Fruit fly (Drosophila melanogaster) whole organism, embryonic: ENCODE data around the gene CG6610.

Source experiments
- Antp ChIP-seq: fragments of 200-800 bp; sonication (Bioruptor generic); optimal IDR thresholded peaks from 3 replicates; lab custom pipeline; 2016; ENCODE audit warnings: missing biosample characterization, missing genetic modification characterization
- CG11085 ChIP-seq: fragments of 200-800 bp; sonication (Bioruptor generic); IDR thresholded peaks from 2 replicates; pipeline ENCODE4 v1.3.6; 2022; ENCODE audit warnings: missing biosample characterization, missing genetic modification characterization
- CG11093 ChIP-seq: fragments of 200-800 bp; sonication (Bioruptor generic); IDR thresholded peaks from 3 replicates; pipeline ENCODE4 v1.3.6; 2022; ENCODE audit warnings: missing biosample characterization, missing genetic modification characterization
- CG12219 ChIP-seq: fragments of 200-800 bp; sonication (Bioruptor generic); optimal IDR thresholded peaks from 3 replicates; lab custom pipeline; 2018; ENCODE audit warnings: missing biosample characterization, mild to moderate bottlenecking, missing genetic modification characterization
- CG12659 ChIP-seq: fragments of 200-800 bp; sonication (Bioruptor generic); optimal IDR thresholded peaks from 3 replicates; lab custom pipeline; 2017; ENCODE audit warnings: mild to moderate bottlenecking, missing biosample characterization, missing genetic modification reagents, missing genetic modification characterization
- CG13894 ChIP-seq: fragments of 200-800 bp; sonication (Bioruptor generic); optimal IDR thresholded peaks from 3 replicates; lab custom pipeline; 2018; ENCODE audit warnings: missing biosample characterization, mild to moderate bottlenecking, missing genetic modification characterization, moderate library complexity
- CG1647 ChIP-seq: fragments of 200-800 bp; sonication (Bioruptor generic); optimal IDR thresholded peaks from 3 replicates; lab custom pipeline; 2016; ENCODE audit warnings: missing biosample characterization, missing genetic modification characterization
- CG17186 ChIP-seq: fragments of 200-800 bp; sonication (Bioruptor generic); optimal IDR thresholded peaks from 3 replicates; lab custom pipeline; 2017; ENCODE audit warnings: missing biosample characterization, missing genetic modification reagents, missing genetic modification characterization
- CG17361 ChIP-seq: fragments of 200-800 bp; sonication (Bioruptor generic); IDR thresholded peaks from 3 replicates; pipeline ENCODE4 v1.3.6; 2022; ENCODE audit warnings: missing biosample characterization, missing genetic modification characterization
- CG18011 ChIP-seq: fragments of 200-800 bp; sonication (Bioruptor generic); optimal IDR thresholded peaks from 2 replicates; lab custom pipeline; 2017; ENCODE audit warnings: missing biosample characterization, missing genetic modification characterization, mild to moderate bottlenecking, moderate library complexity, missing genotype
- CG18262 ChIP-seq: fragments of 200-800 bp; optimal IDR thresholded peaks from 3 replicates; lab custom pipeline; 2019; ENCODE audit warnings: missing biosample characterization, mild to moderate bottlenecking, missing genetic modification characterization, moderate library complexity
- CG30020 ChIP-seq: fragments of 200-800 bp; optimal IDR thresholded peaks from 2 replicates; lab custom pipeline; 2019; ENCODE audit warnings: missing biosample characterization, mild to moderate bottlenecking, missing genetic modification characterization, moderate library complexity
- CG31388 ChIP-seq: fragments of 200-800 bp; sonication (Bioruptor generic); optimal IDR thresholded peaks from 2 replicates; lab custom pipeline; 2016; ENCODE audit warnings: missing biosample characterization, missing genetic modification characterization
- CG32532 ChIP-seq: fragments of 200-800 bp; sonication (Bioruptor generic); IDR thresholded peaks from 2 replicates; pipeline ENCODE4 v1.3.6; 2022; ENCODE audit warnings: missing biosample characterization, missing genetic modification characterization
- CG34422 ChIP-seq: fragments of 200-800 bp; sonication (Bioruptor generic); IDR thresholded peaks from 3 replicates; pipeline ENCODE4 v1.3.6; 2022; ENCODE audit warnings: missing biosample characterization, missing genetic modification characterization
- CG4707 ChIP-seq: fragments of 200-800 bp; sonication (Bioruptor generic); optimal IDR thresholded peaks from 2 replicates; lab custom pipeline; 2018; ENCODE audit warnings: missing biosample characterization, mild to moderate bottlenecking, missing genetic modification characterization, moderate library complexity
- CG6654 ChIP-seq: fragments of 200-800 bp; sonication (Bioruptor generic); optimal IDR thresholded peaks from 2 replicates; lab custom pipeline; 2017; ENCODE audit warnings: missing biosample characterization, mild to moderate bottlenecking, missing genetic modification characterization
- CG7556 ChIP-seq: fragments of 200-800 bp; sonication (Bioruptor generic); optimal IDR thresholded peaks from 2 replicates; lab custom pipeline; 2017; ENCODE audit warnings: missing biosample characterization, mild to moderate bottlenecking, missing genetic modification characterization
- CG7928 ChIP-seq: fragments of 200-800 bp; sonication (Bioruptor generic); optimal IDR thresholded peaks from 2 replicates; lab custom pipeline; 2017; ENCODE audit warnings: missing biosample characterization, mild to moderate bottlenecking, missing genetic modification characterization
- CG8765 ChIP-seq: fragments of 200-800 bp; sonication (Bioruptor generic); IDR thresholded peaks from 2 replicates; pipeline ENCODE4 v1.3.6; 2022; ENCODE audit warnings: missing biosample characterization, missing genetic modification characterization
- CG9727 ChIP-seq: fragments of 200-800 bp; sonication (Bioruptor generic); optimal IDR thresholded peaks from 3 replicates; lab custom pipeline; 2017; ENCODE audit warnings: missing biosample characterization, mild to moderate bottlenecking, missing genetic modification characterization
- CG9797 ChIP-seq: fragments of 200-800 bp; sonication (Bioruptor generic); optimal IDR thresholded peaks from 3 replicates; lab custom pipeline; 2018; ENCODE audit warnings: missing biosample characterization, mild to moderate bottlenecking, missing genetic modification characterization
- Gsc ChIP-seq: fragments of 200-800 bp; sonication (Bioruptor generic); IDR thresholded peaks from 2 replicates; pipeline ENCODE4 v1.3.6; 2022; ENCODE audit warnings: missing biosample characterization, missing genetic modification characterization
- Hmr ChIP-seq: fragments of 200-800 bp; sonication (Bioruptor generic); optimal IDR thresholded peaks from 3 replicates; lab custom pipeline; 2017; ENCODE audit warnings: mild to moderate bottlenecking, missing biosample characterization, missing genetic modification reagents, missing genetic modification characterization
- MBD-R2 ChIP-seq: fragments of 200-800 bp; sonication (Bioruptor generic); IDR thresholded peaks from 2 replicates; pipeline ENCODE4 v1.3.6; 2022; ENCODE audit warnings: missing biosample characterization, missing genetic modification characterization
- Max ChIP-seq: fragments of 200-800 bp; sonication (Bioruptor generic); optimal IDR thresholded peaks from 2 replicates; lab custom pipeline; 2016; ENCODE audit warnings: missing biosample characterization, mild to moderate bottlenecking, missing genetic modification characterization
- Nf-YC ChIP-seq: fragments of 200-800 bp; optimal IDR thresholded peaks from 3 replicates; lab custom pipeline; 2019; ENCODE audit warnings: missing biosample characterization, mild to moderate bottlenecking, missing genetic modification characterization, moderate library complexity
- Poxn ChIP-seq: fragments of 200-800 bp; sonication (Bioruptor generic); IDR thresholded peaks from 2 replicates; pipeline ENCODE4 v1.3.6; 2022; ENCODE audit warnings: missing biosample characterization, missing genetic modification characterization
- Rfx ChIP-seq: fragments of 200-800 bp; sonication (Bioruptor generic); IDR thresholded peaks from 2 replicates; pipeline ENCODE4 v1.3.6; 2022; ENCODE audit warnings: missing biosample characterization, missing genetic modification characterization
- Rx ChIP-seq: fragments of 200-800 bp; sonication (Bioruptor generic); IDR thresholded peaks from 2 replicates; pipeline ENCODE4 v1.3.6; 2022; ENCODE audit warnings: missing biosample characterization, missing genetic modification characterization
- YL-1 ChIP-seq: fragments of 200-800 bp; sonication (Bioruptor generic); optimal IDR thresholded peaks from 3 replicates; lab custom pipeline; 2017; ENCODE audit warnings: missing biosample characterization, mild to moderate bottlenecking, missing genetic modification characterization
- ase ChIP-seq: fragments of 200-800 bp; sonication (Bioruptor generic); IDR thresholded peaks from 3 replicates; pipeline ENCODE4 v1.3.6; 2022; ENCODE audit warnings: missing biosample characterization, missing genetic modification characterization
- bsh ChIP-seq, 2 experiments: fragments of 200-800 bp; sonication (Bioruptor generic); optimal IDR thresholded peaks; 2 replicates each; lab custom pipeline; 2017 to 2018; ENCODE audit warnings: mild to moderate bottlenecking in 2 of 2, missing biosample characterization in 2 of 2, missing genetic modification characterization in 2 of 2, moderate library complexity in 1 of 2
- chif ChIP-seq, 2 experiments: fragments of 200-800 bp; sonication (Bioruptor generic); optimal IDR thresholded peaks; 3 replicates each; lab custom pipeline; 2016; ENCODE audit warnings: missing biosample characterization in 2 of 2, missing genetic modification characterization in 2 of 2
- dysf ChIP-seq: fragments of 200-800 bp; sonication (Bioruptor generic); IDR thresholded peaks from 3 replicates; pipeline ENCODE4 v1.3.6; 2022; ENCODE audit warnings: missing biosample characterization, missing genetic modification characterization
- fd102C ChIP-seq: fragments of 200-800 bp; sonication (Bioruptor generic); optimal IDR thresholded peaks from 2 replicates; lab custom pipeline; 2018; ENCODE audit warnings: missing biosample characterization, mild to moderate bottlenecking, missing genetic modification characterization, moderate library complexity
- ind ChIP-seq: fragments of 200-800 bp; sonication (Bioruptor generic); optimal IDR thresholded peaks from 3 replicates; lab custom pipeline; 2016; ENCODE audit warnings: missing biosample characterization, missing genetic modification characterization
- insv ChIP-seq, 2 experiments: fragments of 200-800 bp; sonication (Bioruptor generic); optimal IDR thresholded peaks; 3 replicates each; lab custom pipeline; 2016 to 2018; ENCODE audit warnings: missing biosample characterization in 2 of 2, missing genetic modification characterization in 2 of 2
- kni ChIP-seq: fragments of 200-800 bp; sonication (Bioruptor generic); optimal IDR thresholded peaks from 3 replicates; lab custom pipeline; 2017; ENCODE audit warnings: mild to moderate bottlenecking, missing biosample characterization, missing genetic modification reagents, missing genetic modification characterization
- lab ChIP-seq: fragments of 200-800 bp; sonication (Bioruptor generic); optimal IDR thresholded peaks from 3 replicates; lab custom pipeline; 2017; ENCODE audit warnings: missing biosample characterization, missing genetic modification characterization, mild to moderate bottlenecking, moderate library complexity, missing genetic modification reagents
- luna ChIP-seq: fragments of 200-800 bp; sonication (Bioruptor generic); optimal IDR thresholded peaks from 2 replicates; lab custom pipeline; 2016; ENCODE audit warnings: missing biosample characterization, missing genetic modification characterization
- p53 ChIP-seq: fragments of 200-800 bp; sonication (Bioruptor generic); optimal IDR thresholded peaks from 2 replicates; lab custom pipeline; 2016; ENCODE audit warnings: missing biosample characterization, missing genetic modification characterization
- row ChIP-seq: fragments of 200-800 bp; sonication (Bioruptor generic); IDR thresholded peaks from 3 replicates; pipeline ENCODE4 v1.3.6; 2022; ENCODE audit warnings: missing biosample characterization, missing genetic modification characterization
- scrt ChIP-seq: fragments of 200-800 bp; sonication (Bioruptor generic); optimal IDR thresholded peaks from 2 replicates; lab custom pipeline; 2018; ENCODE audit warnings: missing biosample characterization, mild to moderate bottlenecking, missing genetic modification characterization, moderate library complexity
- sd ChIP-seq: fragments of 200-800 bp; sonication (Bioruptor generic); optimal IDR thresholded peaks from 3 replicates; lab custom pipeline; 2018; ENCODE audit warnings: missing biosample characterization, mild to moderate bottlenecking, missing genetic modification characterization, moderate library complexity
- sob ChIP-seq: fragments of 200-800 bp; sonication (Bioruptor generic); IDR thresholded peaks from 2 replicates; pipeline ENCODE4 v1.3.6; 2022; ENCODE audit warnings: missing biosample characterization, missing genetic modification characterization
- sqz ChIP-seq: fragments of 200-800 bp; sonication (Bioruptor generic); optimal IDR thresholded peaks from 3 replicates; lab custom pipeline; 2018; ENCODE audit warnings: missing biosample characterization, mild to moderate bottlenecking, missing genetic modification characterization
- ssp ChIP-seq: fragments of 200-800 bp; sonication (Bioruptor generic); IDR thresholded peaks from 2 replicates; pipeline ENCODE4 v1.3.6; 2022; ENCODE audit warnings: missing biosample characterization, missing genetic modification characterization
- stwl ChIP-seq: fragments of 200-800 bp; sonication (Bioruptor generic); optimal IDR thresholded peaks from 3 replicates; lab custom pipeline; 2018; ENCODE audit warnings: missing biosample characterization, mild to moderate bottlenecking, missing genetic modification characterization, moderate library complexity
- trem ChIP-seq: fragments of 200-800 bp; optimal IDR thresholded peaks from 3 replicates; lab custom pipeline; 2019; ENCODE audit warnings: missing biosample characterization, mild to moderate bottlenecking, missing genetic modification characterization, moderate library complexity
- unpg ChIP-seq: fragments of 200-800 bp; sonication (Bioruptor generic); optimal IDR thresholded peaks from 3 replicates; lab custom pipeline; 2018; ENCODE audit warnings: missing biosample characterization, mild to moderate bottlenecking, missing genetic modification characterization, moderate library complexity

Gene CG6610

dm6 chr3L:6076429-6076828 is 1.1 kb downstream of the CG6610 start, which contains the start of gene ssp6 (continued):
- TF ChIP-seq luna (GFP tag; lab: Kevin White, UChicago) (no peak), Max (GFP tag; lab: Kevin White, UChicago) (no peak), CG4707 (GFP tag; lab: Kevin White, UChicago) (no peak), Poxn (GFP tag; lab: Robert Waterston, UW) (no peak), sd (no peak), CG11093 (no peak), Gsc (no peak), unpg (GFP tag; lab: Kevin White, UChicago) (no peak), CG17361 (GFP tag; lab: Robert Waterston, UW) (no peak), CG34422 (GFP tag; lab: Robert Waterston, UW) (no peak), CG7556 (GFP tag; lab: Kevin White, UChicago) (no peak), CG9797 (GFP tag; lab: Kevin White, UChicago) (no peak), kni (GFP tag; lab: Kevin White, UChicago) (peak; percentile 13), CG32532 (GFP tag; lab: Robert Waterston, UW) (no peak), CG6654 (no peak), CG8765 (no peak), CG12219 (GFP tag; lab: Kevin White, UChicago) (no peak), chif (GFP tag; optimal IDR thresholded peaks at IDR 0.05; lab: Kevin White, UChicago) (no peak), p53 (GFP tag; lab: Kevin White, UChicago) (no peak)

- peak; percentile 50 for TF ChIP-seq YL-1 (GFP tag; lab: Kevin White, UChicago)
- TF ChIP-seq ind (GFP tag; lab: Kevin White, UChicago), result no peak
- no peak for TF ChIP-seq Nf-YC
- peak; percentile 35 for TF ChIP-seq fd102C (GFP tag; lab: Kevin White, UChicago)
- peak in 1 of 2 experiments; percentile 20 for TF ChIP-seq insv (GFP tag; optimal IDR thresholded peaks at IDR 0.05; lab: Kevin White, UChicago)
- TF ChIP-seq CG31388, result no peak
- peak; percentile 2 for TF ChIP-seq lab (GFP tag; lab: Kevin White, UChicago)
- TF ChIP-seq Rfx (GFP tag; lab: Robert Waterston, UW), result 0 out of 2 replicates have a peak, but pooled peaks have one; percentile 11
- peak; percentile 24; the same call in 1 of the 2 replicates for TF ChIP-seq Rx (GFP tag; lab: Robert Waterston, UW)
- no peak for TF ChIP-seq CG11085 (GFP tag; lab: Robert Waterston, UW)
- no peak for TF ChIP-seq bsh (GFP tag; optimal IDR thresholded peaks at IDR 0.05; lab: Kevin White, UChicago)
- no peak for TF ChIP-seq CG18011
- peak; percentile 61; the same call in 2 of the 3 replicates for TF ChIP-seq row (GFP tag; lab: Robert Waterston, UW)
- TF ChIP-seq ase, result no peak
- peak; percentile 69 for TF ChIP-seq sqz (GFP tag; lab: Kevin White, UChicago)
- peak; percentile 22; the same call in 1 of the 2 replicates for TF ChIP-seq MBD-R2 (GFP tag; lab: Robert Waterston, UW)
- TF ChIP-seq CG9727 (GFP tag; lab: Kevin White, UChicago), result no peak
- TF ChIP-seq CG18262, result no peak
- TF ChIP-seq CG1647 (GFP tag; lab: Kevin White, UChicago), result no peak
- TF ChIP-seq CG7928 (GFP tag; lab: Kevin White, UChicago), result no peak
- TF ChIP-seq stwl (tag; lab: Kevin White, UChicago), result peak; percentile 28
- TF ChIP-seq Antp (GFP tag; lab: Kevin White, UChicago), result no peak
- peak; percentile 53 for TF ChIP-seq scrt
- TF ChIP-seq CG30020, result no peak
- no peak for TF ChIP-seq dysf
- no peak for TF ChIP-seq CG13894 (tag; lab: Kevin White, UChicago)
- TF ChIP-seq ssp (GFP tag; lab: Robert Waterston, UW), result 0 out of 2 replicates have a peak, but pooled peaks have one; percentile 9
- TF ChIP-seq Hmr, result peak; percentile 15
- no peak for TF ChIP-seq CG17186 (GFP tag; lab: Kevin White, UChicago)
- TF ChIP-seq trem (tag; lab: Kevin White, UChicago), result peak; percentile 1
- peak; percentile 20 for TF ChIP-seq CG12659 (GFP tag; lab: Kevin White, UChicago)
- TF ChIP-seq sob, result no peak
Measured at dm6 chr3L:6082561-6082960, 7.2 kb downstream of the CG6610 start, which contains the start of gene CG13293. CG13293 (plus strand) TSS chr3L:6082883.
